Fruit fly (Drosophila melanogaster) S2 (cell line): ENCODE measurements around the gene vrs.

Experiments
- CG8478 ChIP-seq: fragments of >200 bp; optimal IDR thresholded peaks from 2 replicates; lab custom pipeline; 2018
- CTCF ChIP-seq, 2 experiments: fragments of >200 bp; optimal IDR thresholded peaks; 2 replicates each; lab custom pipeline; 2018

DNA sequence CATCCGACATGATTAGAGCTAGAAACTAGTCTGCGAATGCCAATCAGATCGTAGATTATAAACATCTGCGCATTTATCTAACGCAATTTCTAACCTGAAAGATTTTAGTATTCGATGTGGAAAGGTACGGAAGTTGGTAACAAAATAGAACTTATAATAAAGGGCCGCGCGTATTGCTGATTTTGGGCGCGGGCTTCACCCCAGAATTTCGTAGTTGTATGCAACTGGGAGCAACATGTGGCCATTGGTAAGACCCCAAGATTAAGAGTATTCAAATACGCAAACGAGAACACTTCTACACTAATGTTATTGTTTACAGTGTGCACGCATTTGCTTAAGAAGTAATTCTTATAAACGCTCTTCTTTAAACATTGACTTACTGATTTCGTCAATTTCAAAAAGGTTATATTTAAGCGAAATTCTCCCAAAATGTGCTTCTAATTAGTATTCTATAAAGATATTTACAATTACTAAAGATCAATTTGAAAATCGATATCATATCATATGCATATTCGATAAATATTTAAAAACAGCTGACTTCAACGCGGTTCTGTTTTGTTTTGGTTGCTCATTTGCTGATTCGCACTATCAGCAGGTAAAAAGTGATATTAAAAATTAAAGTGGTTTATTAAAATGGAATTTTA is 12.5 kb downstream of the vrs start, which contains the start of the genes CG5961 and Polr3C:
- no peak for TF ChIP-seq CG8478 (lab: Kevin White, UChicago)
- no peak for TF ChIP-seq CTCF (optimal IDR thresholded peaks at IDR 0.05; lab: Kevin White, UChicago)
